Worm (Caenorhabditis elegans): ENCODE data around the gene enee-1.

DNA sequence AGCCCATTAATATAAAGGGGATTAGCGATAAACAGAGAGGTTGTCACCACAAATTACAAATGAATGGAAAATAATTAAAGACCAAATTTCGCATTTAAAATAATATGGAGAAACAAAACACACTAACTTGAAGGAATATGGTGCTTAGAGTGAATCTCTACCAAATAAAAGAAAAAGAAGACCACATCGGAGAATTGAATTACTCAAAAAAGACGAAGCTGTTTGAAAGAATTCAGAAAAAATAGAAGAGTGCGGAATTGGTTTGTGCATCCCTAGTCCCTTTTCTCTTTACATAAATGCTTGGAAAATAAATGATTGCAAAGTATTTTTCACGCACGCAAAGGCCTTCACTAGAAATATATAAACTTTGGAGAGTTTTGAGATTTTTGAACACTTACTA lies 49.4 kb downstream of the enee-1 start:
- TF ChIP-seq him-1 (tag; optimal IDR thresholded peaks at IDR 0.05) (no peak), W03F9.2 (tag; optimal IDR thresholded peaks at IDR 0.05) (no peak)

Data from whole organism, L4/young adult.